Fruit fly (Drosophila melanogaster): ENCODE data around the gene rau.
A peak's percentile ranks its signal among the peaks of the same experiment; 100 is the strongest.

rau gene

dm6 chr2L:5879363-5879934 lies at the start of gene rau:
Gene rau, minus strand, starts transcription at chr2L:5879498.
- TF ChIP-seq CG15336 (GFP tag; IDR thresholded peaks at IDR 0.05), result peak; percentile 76
- TF ChIP-seq CG8632 (GFP tag; optimal IDR thresholded peaks at IDR 0.05), result peak; percentile 50
- TF ChIP-seq Ets96B (tag; optimal IDR thresholded peaks at IDR 0.05), result peak; percentile 62
- TF ChIP-seq CG3032 (tag; optimal IDR thresholded peaks at IDR 0.05), result peak; percentile 79
- peak; percentile 79 for TF ChIP-seq CG10669 (GFP tag; optimal IDR thresholded peaks at IDR 0.05)
- peak; percentile 80 for TF ChIP-seq svp (GFP tag)
- TF ChIP-seq spab (GFP tag; optimal IDR thresholded peaks at IDR 0.05), result peak; percentile 69
- TF ChIP-seq Sox14 (GFP tag; optimal IDR thresholded peaks at IDR 0.05), result peak; percentile 73
- TF ChIP-seq CG3919 (GFP tag; optimal IDR thresholded peaks at IDR 0.05), result peak; percentile 69
- peak; percentile 45 for TF ChIP-seq topi (GFP tag; optimal IDR thresholded peaks at IDR 0.05)
- TF ChIP-seq ss (GFP tag; optimal IDR thresholded peaks at IDR 0.05), result peak; percentile 56 to 70
- peak; percentile 56 for TF ChIP-seq CG16779 (tag; optimal IDR thresholded peaks at IDR 0.05)
- peak; percentile 83 for TF ChIP-seq esn (GFP tag; optimal IDR thresholded peaks at IDR 0.05)
- TF ChIP-seq achi (GFP tag; optimal IDR thresholded peaks at IDR 0.05), result peak; percentile 64
- peak; percentile 79 for TF ChIP-seq Gug (GFP tag; IDR thresholded peaks at IDR 0.05)
- peak; percentile 72 for TF ChIP-seq vri (GFP tag; optimal IDR thresholded peaks at IDR 0.05)
- peak; percentile 53 for TF ChIP-seq dsx (GFP tag; optimal IDR thresholded peaks at IDR 0.05; ENCODE audit: poor library complexity, severe bottlenecking)
- TF ChIP-seq Smox (GFP tag; optimal IDR thresholded peaks at IDR 0.05), result peak; percentile 53
- peak; percentile 59 for TF ChIP-seq CG7368 (GFP tag; optimal IDR thresholded peaks at IDR 0.05)
- TF ChIP-seq Blimp-1 (GFP tag; optimal IDR thresholded peaks at IDR 0.05), result no peak
- peak; percentile 26 for TF ChIP-seq Eip93F (GFP tag; optimal IDR thresholded peaks at IDR 0.05)
- peak; percentile 34 for TF ChIP-seq Ets21C (GFP tag; optimal IDR thresholded peaks at IDR 0.05)
- peak; percentile 77 for TF ChIP-seq Lpt (GFP tag; optimal IDR thresholded peaks at IDR 0.05)
- TF ChIP-seq salr (GFP tag; optimal IDR thresholded peaks at IDR 0.05), result peak in 1 of 2 experiments; percentile 72
- TF ChIP-seq CG6792 (GFP tag; optimal IDR thresholded peaks at IDR 0.05), result peak; percentile 64
- TF ChIP-seq Eip78C (GFP tag), result peak; percentile 86
- TF ChIP-seq CG34406 (GFP tag; optimal IDR thresholded peaks at IDR 0.05), result peak; percentile 62
- TF ChIP-seq cyc (GFP tag; optimal IDR thresholded peaks at IDR 0.05), result peak; percentile 24
- TF ChIP-seq CG8119 (GFP tag; IDR thresholded peaks at IDR 0.05), result peak; percentile 82
- peak; percentile 54 for TF ChIP-seq CG31627 (GFP tag; optimal IDR thresholded peaks at IDR 0.05)
- TF ChIP-seq Hr39 (GFP tag; optimal IDR thresholded peaks at IDR 0.05), result peak; percentile 29
- peak; percentile 53; the same call in 1 of the 2 replicates for TF ChIP-seq CG11294 (GFP tag; IDR thresholded peaks at IDR 0.05)
- TF ChIP-seq eg (GFP tag; IDR thresholded peaks at IDR 0.05), result peak; percentile 84
- TF ChIP-seq Hr38 (GFP tag; optimal IDR thresholded peaks at IDR 0.05), result no peak
- TF ChIP-seq CG6163 (GFP tag; IDR thresholded peaks at IDR 0.05), result peak; percentile 67
- TF ChIP-seq CG6276 (GFP tag; optimal IDR thresholded peaks at IDR 0.05), result peak; percentile 73
- TF ChIP-seq lz (GFP tag; optimal IDR thresholded peaks at IDR 0.05), result peak; percentile 43
- no peak for TF ChIP-seq fd85E (GFP tag; optimal IDR thresholded peaks at IDR 0.05)
- TF ChIP-seq CG9139 (GFP tag; optimal IDR thresholded peaks at IDR 0.05), result peak; percentile 39
- peak; percentile 82 for TF ChIP-seq OdsH (GFP tag; optimal IDR thresholded peaks at IDR 0.05)
- TF ChIP-seq Sox15 (GFP tag; optimal IDR thresholded peaks at IDR 0.05), result peak; percentile 8
- TF ChIP-seq CG6808 (GFP tag; optimal IDR thresholded peaks at IDR 0.05), result peak; percentile 80
- TF ChIP-seq CG11902 (GFP tag; optimal IDR thresholded peaks at IDR 0.05), result peak; percentile 21
- peak; percentile 74 for TF ChIP-seq net (GFP tag; optimal IDR thresholded peaks at IDR 0.05)
- TF ChIP-seq dac (GFP tag; optimal IDR thresholded peaks at IDR 0.05), result peak; percentile 75
- peak; percentile 76 for TF ChIP-seq CG10631 (GFP tag; optimal IDR thresholded peaks at IDR 0.05)
- peak; percentile 69 for TF ChIP-seq Eip75B (GFP tag; optimal IDR thresholded peaks at IDR 0.05)
- TF ChIP-seq CG6854 (GFP tag; optimal IDR thresholded peaks at IDR 0.05), result peak; percentile 65
- peak; percentile 72 for TF ChIP-seq Sox102F (GFP tag; optimal IDR thresholded peaks at IDR 0.05)
- TF ChIP-seq Met (GFP tag; optimal IDR thresholded peaks at IDR 0.05), result peak; percentile 72
- peak; percentile 79 for TF ChIP-seq pdm3 (GFP tag; optimal IDR thresholded peaks at IDR 0.05)
- peak; percentile 14 for TF ChIP-seq CG8319 (GFP tag; optimal IDR thresholded peaks at IDR 0.05)

Data from whole organism, prepupa.